Worm (Caenorhabditis elegans) whole organism, L2 larva: ENCODE data around the gene csn-3.

Source experiments
- C34F6.9 ChIP-seq: fragments of 150-350 bp; optimal IDR thresholded peaks from 2 replicates; lab custom pipeline; 2014; ENCODE audit warnings: missing biosample characterization, missing genetic modification characterization
- F13H6.1 ChIP-seq: sonication (generic microtip); optimal IDR thresholded peaks from 2 replicates; lab custom pipeline; 2016; ENCODE audit warnings: missing genetic modification characterization, missing compliant biosample characterization
- R02D3.7 ChIP-seq: fragments of 150-350 bp; optimal IDR thresholded peaks from 2 replicates; lab custom pipeline; 2014; ENCODE audit warnings: missing biosample characterization, missing genetic modification characterization
- Y55F3AM.14 ChIP-seq: fragments of 200-800 bp; sonication (Bioruptor generic); optimal IDR thresholded peaks from 2 replicates; lab custom pipeline; 2018; ENCODE audit warnings: mild to moderate bottlenecking, missing genetic modification characterization, missing compliant biosample characterization
- ZK546.5 ChIP-seq: sonication (generic microtip); optimal IDR thresholded peaks from 2 replicates; lab custom pipeline; 2017; ENCODE audit warnings: missing biosample characterization, missing genetic modification characterization
- alr-1 ChIP-seq: fragments of 150-350 bp; optimal IDR thresholded peaks from 2 replicates; lab custom pipeline; 2014; ENCODE audit warnings: missing biosample characterization, missing genetic modification characterization
- aly-2 ChIP-seq: fragments of 150-350 bp; optimal IDR thresholded peaks from 2 replicates; lab custom pipeline; 2014; ENCODE audit warnings: missing biosample characterization, missing genetic modification characterization
- ama-1 ChIP-seq: fragments of 150-350 bp; optimal IDR thresholded peaks from 2 replicates; lab custom pipeline; 2018; ENCODE audit warnings: inconsistent platforms
- blmp-1 ChIP-seq: sonication (generic microtip); optimal IDR thresholded peaks from 2 replicates; lab custom pipeline; 2017; ENCODE audit warnings: missing genetic modification characterization, mild to moderate bottlenecking, missing compliant biosample characterization, antibody characterized with exemption, moderate library complexity; ENCODE audit not compliant: insufficient read depth
- ceh-16 ChIP-seq: fragments of 150-350 bp; optimal IDR thresholded peaks from 2 replicates; lab custom pipeline; 2014; ENCODE audit warnings: missing biosample characterization, missing genetic modification characterization
- ceh-82 ChIP-seq: fragments of 150-350 bp; optimal IDR thresholded peaks from 2 replicates; lab custom pipeline; 2014; ENCODE audit warnings: missing biosample characterization, missing genetic modification characterization
- crh-2 ChIP-seq: sonication (generic microtip); optimal IDR thresholded peaks from 2 replicates; lab custom pipeline; 2017; ENCODE audit warnings: missing biosample characterization, missing genetic modification characterization
- dmd-4 ChIP-seq: sonication (generic microtip); optimal IDR thresholded peaks from 2 replicates; lab custom pipeline; 2017; ENCODE audit warnings: missing biosample characterization, missing genetic modification characterization
- egl-27 ChIP-seq: sonication (generic microtip); optimal IDR thresholded peaks from 3 replicates; lab custom pipeline; 2017; ENCODE audit warnings: missing biosample characterization, missing genetic modification reagents, missing genetic modification characterization
- elt-1 ChIP-seq: fragments of 150-350 bp; optimal IDR thresholded peaks from 2 replicates; lab custom pipeline; 2014; ENCODE audit warnings: missing biosample characterization, missing genetic modification characterization
- elt-3 ChIP-seq: sonication (generic microtip); optimal IDR thresholded peaks from 2 replicates; lab custom pipeline; 2017; ENCODE audit warnings: missing biosample characterization, missing genetic modification characterization
- fos-1 ChIP-seq: fragments of 150-350 bp; optimal IDR thresholded peaks from 2 replicates; lab custom pipeline; 2014; ENCODE audit warnings: missing biosample characterization, missing genetic modification characterization
- gmeb-1 ChIP-seq: fragments of 150-350 bp; optimal IDR thresholded peaks from 2 replicates; lab custom pipeline; 2014; ENCODE audit warnings: missing biosample characterization, missing genetic modification characterization
- lin-11 ChIP-seq: fragments of 150-350 bp; sonication (generic microtip); optimal IDR thresholded peaks from 2 replicates; lab custom pipeline; 2014; ENCODE audit warnings: missing biosample characterization, missing genetic modification characterization, inconsistent platforms, mixed read lengths
- lin-13 ChIP-seq: fragments of 150-350 bp; optimal IDR thresholded peaks from 2 replicates; lab custom pipeline; 2014; ENCODE audit warnings: missing biosample characterization, missing genetic modification reagents, missing genetic modification characterization
- lin-39 ChIP-seq: fragments of 150-350 bp; optimal IDR thresholded peaks from 2 replicates; lab custom pipeline; 2014; ENCODE audit warnings: missing biosample characterization, missing genetic modification reagents, missing genetic modification characterization
- lsy-2 ChIP-seq, 2 experiments: fragments of 150-350 bp in 1 of 2; sonication (generic microtip) in 1 of 2; optimal IDR thresholded peaks; 2 replicates each; lab custom pipeline; 2014 to 2017; ENCODE audit warnings: missing biosample characterization in 2 of 2, missing genetic modification characterization in 2 of 2
- mab-5 ChIP-seq: fragments of 150-350 bp; optimal IDR thresholded peaks from 2 replicates; lab custom pipeline; 2014; ENCODE audit warnings: missing biosample characterization, missing genetic modification characterization
- mdl-1 ChIP-seq, 2 experiments: fragments of 150-350 bp in 1 of 2; sonication (generic microtip) in 1 of 2; optimal IDR thresholded peaks; 2 replicates each; lab custom pipeline; 2017; ENCODE audit warnings: missing biosample characterization in 2 of 2, missing genetic modification characterization in 2 of 2
- nhr-10 ChIP-seq: sonication (generic microtip); optimal IDR thresholded peaks from 2 replicates; lab custom pipeline; 2017; ENCODE audit warnings: missing biosample characterization, missing genetic modification characterization
- nhr-12 ChIP-seq: fragments of 150-350 bp; optimal IDR thresholded peaks from 2 replicates; lab custom pipeline; 2014; ENCODE audit warnings: missing biosample characterization, missing genetic modification characterization
- nhr-129 ChIP-seq: fragments of 150-350 bp; optimal IDR thresholded peaks from 2 replicates; lab custom pipeline; 2014; ENCODE audit warnings: missing biosample characterization, missing genetic modification characterization
- nhr-21 ChIP-seq: fragments of 150-350 bp; optimal IDR thresholded peaks from 2 replicates; lab custom pipeline; 2014; ENCODE audit warnings: missing biosample characterization, missing genetic modification characterization
- nhr-23 ChIP-seq: fragments of 150-350 bp; optimal IDR thresholded peaks from 2 replicates; lab custom pipeline; 2014; ENCODE audit warnings: missing biosample characterization, missing genetic modification reagents, missing genetic modification characterization
- nhr-237 ChIP-seq: fragments of 150-350 bp; optimal IDR thresholded peaks from 2 replicates; lab custom pipeline; 2014; ENCODE audit warnings: missing biosample characterization, missing genetic modification characterization
- nhr-25 ChIP-seq: fragments of 150-350 bp; sonication (generic microtip); optimal IDR thresholded peaks from 3 replicates; lab custom pipeline; 2014; ENCODE audit warnings: missing biosample characterization, missing genetic modification characterization
- nhr-6 ChIP-seq: fragments of 150-350 bp; optimal IDR thresholded peaks from 2 replicates; lab custom pipeline; 2014; ENCODE audit warnings: missing biosample characterization, missing genetic modification characterization
- nhr-77 ChIP-seq: fragments of 150-350 bp; optimal IDR thresholded peaks from 2 replicates; lab custom pipeline; 2014; ENCODE audit warnings: missing biosample characterization, missing genetic modification characterization
- peb-1 ChIP-seq: fragments of 150-350 bp; optimal IDR thresholded peaks from 2 replicates; lab custom pipeline; 2014; ENCODE audit warnings: missing biosample characterization, missing genetic modification characterization
- sem-4 ChIP-seq: fragments of 150-350 bp; optimal IDR thresholded peaks from 2 replicates; lab custom pipeline; 2014; ENCODE audit warnings: missing biosample characterization, missing genetic modification reagents, missing genetic modification characterization
- skn-1 ChIP-seq: sonication (generic microtip); optimal IDR thresholded peaks from 2 replicates; lab custom pipeline; 2017; ENCODE audit warnings: missing biosample characterization, missing genetic modification characterization
- sma-3 ChIP-seq: sonication (generic microtip); optimal IDR thresholded peaks from 2 replicates; lab custom pipeline; 2016; ENCODE audit warnings: missing genetic modification reagents, missing genetic modification characterization, missing compliant biosample characterization
- snpc-4 ChIP-seq: fragments of 150-350 bp; optimal IDR thresholded peaks from 2 replicates; lab custom pipeline; 2014; ENCODE audit warnings: missing biosample characterization, missing genetic modification characterization
- unc-39 ChIP-seq: fragments of 150-350 bp; optimal IDR thresholded peaks from 2 replicates; lab custom pipeline; 2014; ENCODE audit warnings: missing biosample characterization, missing genetic modification characterization
- unc-55 ChIP-seq: fragments of 150-350 bp; sonication (generic microtip); optimal IDR thresholded peaks from 3 replicates; lab custom pipeline; 2014; ENCODE audit warnings: missing biosample characterization, missing genetic modification reagents, missing genetic modification characterization
- zag-1 ChIP-seq: fragments of 150-350 bp; optimal IDR thresholded peaks from 2 replicates; lab custom pipeline; 2014; ENCODE audit warnings: missing biosample characterization, missing genetic modification characterization
- ztf-1 ChIP-seq: fragments of 200-800 bp; sonication (Bioruptor generic); conservative IDR thresholded peaks from 2 replicates; pipeline ENCODE4 v1.3.6; 2022; ENCODE audit warnings: missing genetic modification characterization, missing compliant biosample characterization
- ztf-11 ChIP-seq: sonication (generic microtip); optimal IDR thresholded peaks from 2 replicates; lab custom pipeline; 2017; ENCODE audit warnings: missing biosample characterization, missing genetic modification characterization
- ztf-4 ChIP-seq: fragments of 150-350 bp; optimal IDR thresholded peaks from 2 replicates; lab custom pipeline; 2014; ENCODE audit warnings: missing biosample characterization, missing genetic modification characterization

The csn-3 gene

ce11 chrIV:186110-186509 is 8.4 kb upstream of the csn-3 start:
- TF ChIP-seq C34F6.9 (peak; percentile 19), unc-55 (GFP tag; lab: Kevin White, UChicago) (peak; percentile 11), nhr-129 (no peak)

- TF ChIP-seq fos-1 (no peak), lin-11 (tag; lab: Kevin White, UChicago) (no peak), nhr-237 (no peak), elt-3 (tag; lab: Kevin White, UChicago) (no peak), egl-27 (tag; lab: Kevin White, UChicago) (no peak), ama-1 (lab: Kevin White, UChicago) (no peak), sma-3 (GFP tag; lab: Kevin White, UChicago) (no peak), dmd-4 (tag; lab: Kevin White, UChicago) (no peak), alr-1 (tag; lab: Kevin White, UChicago) (no peak), blmp-1 (tag; lab: Kevin White, UChicago) (no peak), crh-2 (tag; lab: Kevin White, UChicago) (no peak), nhr-25 (no peak), F13H6.1 (tag; lab: Kevin White, UChicago) (no peak), peb-1 (no peak), nhr-77 (tag; lab: Kevin White, UChicago) (no peak), lin-13 (GFP tag; lab: Kevin White, UChicago) (no peak), ztf-4 (tag; lab: Kevin White, UChicago) (no peak), R02D3.7 (no peak), aly-2 (no peak)
Measured at ce11 chrIV:187336-187735, 7.2 kb upstream of the csn-3 start.

- TF ChIP-seq skn-1: no peak
- no peak for TF ChIP-seq nhr-12 (tag; lab: Kevin White, UChicago)
- no peak for TF ChIP-seq nhr-6
- no peak for TF ChIP-seq egl-27 (tag; lab: Kevin White, UChicago)
- TF ChIP-seq alr-1 (tag; lab: Kevin White, UChicago): no peak
- TF ChIP-seq Y55F3AM.14 (GFP tag; lab: Kevin White, UChicago): no peak
- TF ChIP-seq mab-5 (tag; lab: Kevin White, UChicago): no peak
- no peak for TF ChIP-seq peb-1
- no peak for TF ChIP-seq nhr-23 (tag; lab: Kevin White, UChicago)
- TF ChIP-seq lin-13 (GFP tag; lab: Kevin White, UChicago): no peak
- TF ChIP-seq nhr-21 (tag; lab: Kevin White, UChicago): no peak
- no peak for TF ChIP-seq elt-3 (tag; lab: Kevin White, UChicago)
- TF ChIP-seq nhr-25: no peak
- TF ChIP-seq ztf-4 (tag; lab: Kevin White, UChicago): no peak
- TF ChIP-seq lsy-2 (tag; optimal IDR thresholded peaks at IDR 0.05; lab: Kevin White, UChicago): no peak
- TF ChIP-seq, all 48 proteins: peak for 0
Measured at ce11 chrIV:189087-189486, 5.5 kb upstream of the csn-3 start.

- TF ChIP-seq elt-1 (tag; lab: Kevin White, UChicago) (no peak), aly-2 (no peak), ztf-4 (tag; lab: Kevin White, UChicago) (no peak), nhr-10 (tag; lab: Kevin White, UChicago) (no peak), ZK546.5 (tag; lab: Kevin White, UChicago) (no peak), nhr-21 (tag; lab: Kevin White, UChicago) (peak; percentile 54), mdl-1 (tag; optimal IDR thresholded peaks at IDR 0.05; lab: Kevin White, UChicago) (peak in 1 of 2 experiments; percentile 8), nhr-12 (tag; lab: Kevin White, UChicago) (no peak), lin-13 (GFP tag; lab: Kevin White, UChicago) (peak; percentile 84), skn-1 (no peak), zag-1 (tag; lab: Kevin White, UChicago) (no peak), nhr-237 (no peak), egl-27 (tag; lab: Kevin White, UChicago) (peak; percentile 53), fos-1 (peak; percentile 24), nhr-77 (tag; lab: Kevin White, UChicago) (no peak), nhr-23 (tag; lab: Kevin White, UChicago) (no peak), nhr-6 (peak; percentile 13), C34F6.9 (peak; percentile 84), ztf-1 (GFP tag; lab: Robert Waterston, UW) (no peak), alr-1 (tag; lab: Kevin White, UChicago) (no peak), gmeb-1 (tag; lab: Kevin White, UChicago) (peak; percentile 73), ztf-11 (no peak), dmd-4 (tag; lab: Kevin White, UChicago) (no peak), elt-3 (tag; lab: Kevin White, UChicago) (no peak), snpc-4 (tag; lab: Kevin White, UChicago) (peak; percentile 44), lsy-2 (tag; optimal IDR thresholded peaks at IDR 0.05; lab: Kevin White, UChicago) (peak; percentile 74 to 87), ama-1 (lab: Kevin White, UChicago) (no peak), mab-5 (tag; lab: Kevin White, UChicago) (peak; percentile 70), ceh-16 (tag; lab: Kevin White, UChicago) (no peak), peb-1 (no peak), sma-3 (GFP tag; lab: Kevin White, UChicago) (peak; percentile 89), unc-39 (no peak), blmp-1 (tag; lab: Kevin White, UChicago) (peak; percentile 27), sem-4 (peak; percentile 59), nhr-129 (peak; percentile 28), crh-2 (tag; lab: Kevin White, UChicago) (peak; percentile 77), ceh-82 (tag; lab: Kevin White, UChicago) (peak; percentile 1), R02D3.7 (no peak), nhr-25 (peak; percentile 60), lin-11 (tag; lab: Kevin White, UChicago) (peak; percentile 55), lin-39 (tag; lab: Kevin White, UChicago) (no peak)
Measured at ce11 chrIV:192046-192445, 2.5 kb upstream of the csn-3 start, which contains the start of gene Y38C1AA.12. Gene Y38C1AA.12, plus strand, starts transcription at chrIV:192256.
